Worm (Caenorhabditis elegans) whole organism, L3 larva: ENCODE results near the gene acs-1.

Experiments used
- ceh-28 ChIP-seq: fragments of 150-350 bp; optimal IDR thresholded peaks from 2 replicates; lab custom pipeline; 2014; ENCODE audit warnings: missing biosample characterization, missing genetic modification reagents, missing genetic modification characterization
- ceh-82 ChIP-seq: fragments of 150-350 bp; optimal IDR thresholded peaks from 2 replicates; lab custom pipeline; 2014; ENCODE audit warnings: missing biosample characterization, missing genetic modification characterization
- elt-1 ChIP-seq: fragments of 150-350 bp; optimal IDR thresholded peaks from 2 replicates; lab custom pipeline; 2014; ENCODE audit warnings: missing biosample characterization, missing genetic modification characterization
- fos-1 ChIP-seq: fragments of 150-350 bp; optimal IDR thresholded peaks from 2 replicates; lab custom pipeline; 2014; ENCODE audit warnings: missing biosample characterization, missing genetic modification characterization
- lin-15B ChIP-seq: fragments of 150-350 bp; optimal IDR thresholded peaks from 2 replicates; lab custom pipeline; 2014; ENCODE audit warnings: missing biosample characterization, missing genetic modification characterization
- nhr-11 ChIP-seq: fragments of 150-350 bp; optimal IDR thresholded peaks from 2 replicates; lab custom pipeline; 2014; ENCODE audit warnings: missing biosample characterization, missing genetic modification characterization
- nhr-237 ChIP-seq: fragments of 150-350 bp; optimal IDR thresholded peaks from 2 replicates; lab custom pipeline; 2014; ENCODE audit warnings: missing biosample characterization, missing genetic modification characterization
- nhr-67 ChIP-seq: fragments of 150-350 bp; optimal IDR thresholded peaks from 2 replicates; lab custom pipeline; 2014; ENCODE audit warnings: missing biosample characterization, missing genetic modification characterization
- pha-4 ChIP-seq: fragments of 150-350 bp; optimal IDR thresholded peaks from 2 replicates; lab custom pipeline; 2014; ENCODE audit warnings: missing biosample characterization, missing genetic modification reagents, missing genetic modification characterization
- ztf-11 ChIP-seq: fragments of 150-350 bp; optimal IDR thresholded peaks from 2 replicates; lab custom pipeline; 2014; ENCODE audit warnings: missing biosample characterization, missing genetic modification characterization

ce11 chrV:6548309-6548708 lies 23.5 kb downstream of the acs-1 start:
- no peak for TF ChIP-seq ztf-11 (tag; lab: Kevin White, UChicago)
- no peak for TF ChIP-seq ceh-28 (tag; lab: Kevin White, UChicago)
- no peak for TF ChIP-seq lin-15B
- TF ChIP-seq pha-4 = no peak
- TF ChIP-seq ceh-82 (tag; lab: Kevin White, UChicago) = no peak
- TF ChIP-seq nhr-237 (tag; lab: Kevin White, UChicago) = no peak
- no peak for TF ChIP-seq nhr-67 (tag; lab: Kevin White, UChicago)
- TF ChIP-seq fos-1 (tag; lab: Kevin White, UChicago) = no peak
- no peak for TF ChIP-seq nhr-11
- no peak for TF ChIP-seq elt-1 (tag; lab: Kevin White, UChicago)
